Fruit fly (Drosophila melanogaster) whole organism, embryonic: Measurements from ENCODE around the gene CG17124.

Experiments used
- Atf6 ChIP-seq: fragments of 200-800 bp; sonication (Bioruptor generic); IDR thresholded peaks from 2 replicates; pipeline ENCODE4 v1.3.6; 2022; ENCODE audit warnings: missing biosample characterization, missing genetic modification characterization
- BtbVII ChIP-seq: fragments of 200-800 bp; sonication (Bioruptor generic); optimal IDR thresholded peaks from 3 replicates; lab custom pipeline; 2017; ENCODE audit warnings: missing biosample characterization, mild to moderate bottlenecking, missing genetic modification characterization
- CG10366 ChIP-seq: fragments of 200-800 bp; sonication (Bioruptor generic); IDR thresholded peaks from 2 replicates; pipeline ENCODE4 v1.3.6; 2022; ENCODE audit warnings: missing biosample characterization, missing genetic modification characterization
- CG12071 ChIP-seq: fragments of 200-800 bp; sonication (Bioruptor generic); optimal IDR thresholded peaks from 3 replicates; lab custom pipeline; 2018; ENCODE audit warnings: missing biosample characterization, mild to moderate bottlenecking, missing genetic modification characterization
- CG12659 ChIP-seq: fragments of 200-800 bp; sonication (Bioruptor generic); optimal IDR thresholded peaks from 3 replicates; lab custom pipeline; 2017; ENCODE audit warnings: mild to moderate bottlenecking, missing biosample characterization, missing genetic modification reagents, missing genetic modification characterization
- CG12744 ChIP-seq: fragments of 200-800 bp; sonication (Bioruptor generic); optimal IDR thresholded peaks from 2 replicates; lab custom pipeline; 2016; ENCODE audit warnings: missing biosample characterization, missing genetic modification characterization
- CG13894 ChIP-seq: fragments of 200-800 bp; sonication (Bioruptor generic); optimal IDR thresholded peaks from 3 replicates; lab custom pipeline; 2018; ENCODE audit warnings: missing biosample characterization, mild to moderate bottlenecking, missing genetic modification characterization, moderate library complexity
- CG14667 ChIP-seq: fragments of 200-800 bp; sonication (Bioruptor generic); IDR thresholded peaks from 2 replicates; pipeline ENCODE4 v1.3.6; 2022; ENCODE audit warnings: missing biosample characterization, missing genetic modification characterization
- CG14710 ChIP-seq: fragments of 200-800 bp; sonication (Bioruptor generic); optimal IDR thresholded peaks from 3 replicates; lab custom pipeline; 2019; ENCODE audit warnings: missing biosample characterization, mild to moderate bottlenecking, missing genetic modification characterization, moderate library complexity
- CG14860 ChIP-seq: fragments of 200-800 bp; sonication (Bioruptor generic); IDR thresholded peaks from 3 replicates; pipeline ENCODE4 v1.3.6; 2022; ENCODE audit warnings: missing biosample characterization, missing genetic modification characterization; ENCODE audit not compliant: partially characterized antibody
- CG1602 ChIP-seq: fragments of 200-800 bp; sonication (Bioruptor generic); optimal IDR thresholded peaks from 3 replicates; lab custom pipeline; 2016; ENCODE audit warnings: missing biosample characterization, missing genetic modification characterization
- CG17186 ChIP-seq: fragments of 200-800 bp; sonication (Bioruptor generic); optimal IDR thresholded peaks from 3 replicates; lab custom pipeline; 2017; ENCODE audit warnings: missing biosample characterization, missing genetic modification reagents, missing genetic modification characterization
- CG17359 ChIP-seq: fragments of 200-800 bp; sonication (Bioruptor generic); optimal IDR thresholded peaks from 3 replicates; lab custom pipeline; 2018; ENCODE audit warnings: missing biosample characterization, mild to moderate bottlenecking, missing genetic modification characterization, moderate library complexity
- CG17829 ChIP-seq: fragments of 200-800 bp; optimal IDR thresholded peaks from 2 replicates; lab custom pipeline; 2019; ENCODE audit warnings: missing biosample characterization, mild to moderate bottlenecking, missing genetic modification characterization, moderate library complexity
- CG1792 ChIP-seq: fragments of 200-800 bp; sonication (Bioruptor generic); optimal IDR thresholded peaks from 2 replicates; lab custom pipeline; 2016; ENCODE audit warnings: missing biosample characterization, missing genetic modification characterization
- CG18476 ChIP-seq: fragments of 200-800 bp; sonication (Bioruptor generic); optimal IDR thresholded peaks from 2 replicates; lab custom pipeline; 2016; ENCODE audit warnings: missing biosample characterization, mild to moderate bottlenecking, missing genetic modification characterization
- CG18764 ChIP-seq: fragments of 200-800 bp; sonication (Bioruptor generic); optimal IDR thresholded peaks from 3 replicates; lab custom pipeline; 2016; ENCODE audit warnings: missing biosample characterization, missing genetic modification characterization
- CG2129 ChIP-seq: fragments of 200-800 bp; sonication (Bioruptor generic); IDR thresholded peaks from 2 replicates; pipeline ENCODE4 v1.3.6; 2022; ENCODE audit warnings: missing biosample characterization, missing genetic modification characterization; ENCODE audit not compliant: partially characterized antibody
- CG2678 ChIP-seq: fragments of 200-800 bp; sonication (Bioruptor generic); optimal IDR thresholded peaks from 3 replicates; lab custom pipeline; 2019; ENCODE audit warnings: missing biosample characterization, mild to moderate bottlenecking, missing genetic modification characterization, moderate library complexity
- CG31365 ChIP-seq: fragments of 200-800 bp; sonication (Bioruptor generic); optimal IDR thresholded peaks from 2 replicates; lab custom pipeline; 2018; ENCODE audit warnings: missing biosample characterization, mild to moderate bottlenecking, missing genetic modification characterization
- CG3838 ChIP-seq: fragments of 200-800 bp; sonication (Bioruptor generic); optimal IDR thresholded peaks from 3 replicates; lab custom pipeline; 2016; ENCODE audit warnings: missing biosample characterization, missing genetic modification characterization
- CG4360 ChIP-seq: fragments of 200-800 bp; sonication (Bioruptor generic); IDR thresholded peaks from 2 replicates; pipeline ENCODE4 v1.3.6; 2022; ENCODE audit warnings: missing biosample characterization, missing genetic modification characterization
- CG43689 ChIP-seq: fragments of 200-800 bp; sonication (Bioruptor generic); IDR thresholded peaks from 2 replicates; pipeline ENCODE4 v1.3.6; 2022; ENCODE audit warnings: missing biosample characterization, missing genetic modification characterization
- CG4707 ChIP-seq: fragments of 200-800 bp; sonication (Bioruptor generic); optimal IDR thresholded peaks from 2 replicates; lab custom pipeline; 2018; ENCODE audit warnings: missing biosample characterization, mild to moderate bottlenecking, missing genetic modification characterization, moderate library complexity
- CG6175 ChIP-seq: fragments of 200-800 bp; sonication (Bioruptor generic); IDR thresholded peaks from 3 replicates; pipeline ENCODE4 v1.3.6; 2022; ENCODE audit warnings: missing biosample characterization, missing genetic modification characterization
- CG8944 ChIP-seq: fragments of 200-800 bp; sonication (Bioruptor generic); optimal IDR thresholded peaks from 3 replicates; lab custom pipeline; 2016; ENCODE audit warnings: missing biosample characterization, missing genetic modification characterization
- CHES-1-like ChIP-seq: fragments of 200-800 bp; sonication (Bioruptor generic); optimal IDR thresholded peaks from 2 replicates; lab custom pipeline; 2016; ENCODE audit warnings: missing biosample characterization, missing genetic modification characterization
- CkIIα-i1 ChIP-seq: fragments of 200-800 bp; sonication (Bioruptor generic); IDR thresholded peaks from 2 replicates; pipeline ENCODE4 v1.3.6; 2022; ENCODE audit warnings: missing biosample characterization, missing genetic modification characterization
- Dip3 ChIP-seq: fragments of 200-800 bp; sonication (Bioruptor generic); optimal IDR thresholded peaks from 3 replicates; lab custom pipeline; 2016; ENCODE audit warnings: missing biosample characterization, missing genetic modification characterization
- Drgx ChIP-seq: fragments of 200-800 bp; sonication (Bioruptor generic); IDR thresholded peaks from 2 replicates; pipeline ENCODE4 v1.3.6; 2022; ENCODE audit warnings: missing biosample characterization, missing genetic modification characterization
- Ets97D ChIP-seq: fragments of 200-800 bp; sonication (Bioruptor generic); optimal IDR thresholded peaks from 3 replicates; lab custom pipeline; 2016; ENCODE audit warnings: missing biosample characterization, missing genetic modification characterization
- Hsf ChIP-seq: fragments of 200-800 bp; sonication (Bioruptor generic); optimal IDR thresholded peaks from 3 replicates; lab custom pipeline; 2016; ENCODE audit warnings: missing biosample characterization, missing genetic modification characterization
- MTF-1 ChIP-seq: fragments of 200-800 bp; sonication (Bioruptor generic); optimal IDR thresholded peaks from 2 replicates; lab custom pipeline; 2018; ENCODE audit warnings: missing biosample characterization, mild to moderate bottlenecking, missing genetic modification characterization, borderline replicate concordance
- Neu2 ChIP-seq: fragments of 200-800 bp; sonication (Bioruptor generic); optimal IDR thresholded peaks from 3 replicates; lab custom pipeline; 2016; ENCODE audit warnings: missing biosample characterization, missing genetic modification characterization, borderline replicate concordance
- Oli ChIP-seq: fragments of 200-800 bp; sonication (Bioruptor generic); optimal IDR thresholded peaks from 2 replicates; lab custom pipeline; 2018; ENCODE audit warnings: missing biosample characterization, mild to moderate bottlenecking, missing genetic modification characterization, moderate library complexity
- Rx ChIP-seq: fragments of 200-800 bp; sonication (Bioruptor generic); IDR thresholded peaks from 2 replicates; pipeline ENCODE4 v1.3.6; 2022; ENCODE audit warnings: missing biosample characterization, missing genetic modification characterization
- Sox100B ChIP-seq: fragments of 200-800 bp; sonication (Bioruptor generic); optimal IDR thresholded peaks from 3 replicates; lab custom pipeline; 2018; ENCODE audit warnings: missing biosample characterization, mild to moderate bottlenecking, missing genetic modification characterization
- ab ChIP-seq: fragments of 200-800 bp; sonication (Bioruptor generic); optimal IDR thresholded peaks from 2 replicates; lab custom pipeline; 2016; ENCODE audit warnings: missing biosample characterization, missing genetic modification characterization
- abd-A ChIP-seq: fragments of 200-800 bp; sonication (Bioruptor generic); optimal IDR thresholded peaks from 3 replicates; lab custom pipeline; 2019; ENCODE audit warnings: missing biosample characterization, mild to moderate bottlenecking, missing genetic modification characterization, moderate library complexity
- bowl ChIP-seq: fragments of 200-800 bp; sonication (Bioruptor generic); IDR thresholded peaks from 2 replicates; pipeline ENCODE4 v1.3.6; 2022; ENCODE audit warnings: missing biosample characterization, missing genetic modification characterization
- danr ChIP-seq: fragments of 200-800 bp; sonication (Bioruptor generic); IDR thresholded peaks from 2 replicates; pipeline ENCODE4 v1.3.6; 2022; ENCODE audit warnings: missing biosample characterization, missing genetic modification characterization
- disco-r ChIP-seq: fragments of 200-800 bp; sonication (Bioruptor generic); optimal IDR thresholded peaks from 2 replicates; lab custom pipeline; 2016; ENCODE audit warnings: missing biosample characterization, missing genetic modification characterization
- fru ChIP-seq: fragments of >200 bp; optimal IDR thresholded peaks from 2 replicates; lab custom pipeline; 2017
- gsb ChIP-seq: fragments of 200-800 bp; sonication (Bioruptor generic); IDR thresholded peaks from 2 replicates; pipeline ENCODE4 v1.3.6; 2022; ENCODE audit warnings: missing biosample characterization, missing genetic modification characterization
- hb ChIP-seq: fragments of 200-800 bp; sonication (Bioruptor generic); IDR thresholded peaks from 3 replicates; pipeline ENCODE4 v1.3.6; 2022; ENCODE audit warnings: missing biosample characterization, missing genetic modification characterization; ENCODE audit not compliant: partially characterized antibody
- mld ChIP-seq: fragments of 200-800 bp; sonication (Bioruptor generic); IDR thresholded peaks from 3 replicates; pipeline ENCODE4 v1.3.6; 2022; ENCODE audit warnings: missing biosample characterization, missing genetic modification characterization; ENCODE audit not compliant: partially characterized antibody
- pnt ChIP-seq: fragments of 200-800 bp; sonication (Bioruptor generic); optimal IDR thresholded peaks from 3 replicates; lab custom pipeline; 2016; ENCODE audit warnings: missing biosample characterization, missing genetic modification characterization
- pros ChIP-seq: fragments of 200-800 bp; sonication (Bioruptor generic); optimal IDR thresholded peaks from 3 replicates; lab custom pipeline; 2019; ENCODE audit warnings: missing biosample characterization, mild to moderate bottlenecking, missing genetic modification characterization, moderate library complexity
- pzg ChIP-seq: fragments of 200-800 bp; sonication (Bioruptor generic); optimal IDR thresholded peaks from 3 replicates; lab custom pipeline; 2018; ENCODE audit warnings: missing biosample characterization, mild to moderate bottlenecking, missing genetic modification characterization, moderate library complexity
- so ChIP-seq: fragments of 200-800 bp; sonication (Bioruptor generic); IDR thresholded peaks from 3 replicates; pipeline ENCODE4 v1.3.6; 2022; ENCODE audit warnings: missing biosample characterization, missing genetic modification characterization
- ttk ChIP-seq: fragments of 200-800 bp; sonication (Bioruptor generic); IDR thresholded peaks from 2 replicates; pipeline ENCODE4 v2.1.2; 2022; ENCODE audit warnings: missing biosample characterization, missing genetic modification characterization

The CG17124 gene

dm6 chr2L:10732343-10732808, 23.7 kb downstream of the CG17124 start, which contains the start of the genes EMC3 and Dpy-30L1:
Gene EMC3 (minus strand): TSS chr2L:10732423.
Gene Dpy-30L1 (plus strand): TSS chr2L:10732653.
- TF ChIP-seq fru (lab: Kevin White, UChicago) (no peak), ttk (no peak), bowl (GFP tag; lab: Robert Waterston, UW) (no peak), CG8944 (GFP tag; lab: Kevin White, UChicago) (peak; percentile 29), Oli (tag; lab: Kevin White, UChicago) (peak; percentile 28), CG1602 (GFP tag; lab: Kevin White, UChicago) (peak; percentile 56), CG14860 (GFP tag; lab: Robert Waterston, UW) (peak; percentile 86), gsb (GFP tag; lab: Robert Waterston, UW) (no peak), abd-A (tag; lab: Kevin White, UChicago) (no peak), Neu2 (GFP tag; lab: Kevin White, UChicago) (no peak), Dip3 (peak; percentile 45), CG10366 (peak; percentile 30; the same call in 1 of the 2 replicates), MTF-1 (GFP tag; lab: Kevin White, UChicago) (no peak), CG13894 (tag; lab: Kevin White, UChicago) (no peak), CG17829 (tag; lab: Kevin White, UChicago) (peak; percentile 64), pnt (GFP tag; lab: Kevin White, UChicago) (no peak), ab (GFP tag; lab: Kevin White, UChicago) (no peak), Rx (no peak), disco-r (GFP tag; lab: Kevin White, UChicago) (peak; percentile 18), pros (no peak), CG4707 (no peak), CG12744 (GFP tag; lab: Kevin White, UChicago) (peak; percentile 30), pzg (peak; percentile 72), CG2129 (GFP tag; lab: Robert Waterston, UW) (peak; percentile 82), Ets97D (GFP tag; lab: Kevin White, UChicago) (peak; percentile 57), BtbVII (no peak), CG18764 (GFP tag; lab: Kevin White, UChicago) (peak; percentile 18), CG14667 (GFP tag; lab: Robert Waterston, UW) (0 out of 2 replicates have a peak, but pooled peaks have one; percentile 29), CG4360 (GFP tag; lab: Robert Waterston, UW) (no peak), CG1792 (GFP tag; lab: Kevin White, UChicago) (peak; percentile 28), CG14710 (tag; lab: Kevin White, UChicago) (peak; percentile 85), hb (peak; percentile 73; the same call in 2 of the 3 replicates), CG18476 (GFP tag; lab: Kevin White, UChicago) (no peak), Atf6 (peak; percentile 22; the same call in 1 of the 2 replicates), CG3838 (GFP tag; lab: Kevin White, UChicago) (no peak), danr (GFP tag; lab: Robert Waterston, UW) (no peak), CG31365 (tag; lab: Kevin White, UChicago) (no peak), CG12071 (GFP tag; lab: Kevin White, UChicago) (no peak), CG43689 (GFP tag; lab: Robert Waterston, UW) (no peak), Hsf (GFP tag; lab: Kevin White, UChicago) (peak; percentile 67), CG2678 (tag; lab: Kevin White, UChicago) (no peak), CkIIα-i1 (GFP tag; lab: Robert Waterston, UW) (no peak), so (GFP tag; lab: Robert Waterston, UW) (peak; percentile 48; the same call in 1 of the 3 replicates), CHES-1-like (peak; percentile 33), CG6175 (no peak), CG17186 (GFP tag; lab: Kevin White, UChicago) (peak; percentile 77), CG17359 (peak; percentile 59), mld (GFP tag; lab: Robert Waterston, UW) (0 out of 3 replicates have a peak, but pooled peaks have one; percentile 29), CG12659 (GFP tag; lab: Kevin White, UChicago) (peak; percentile 83), Drgx (GFP tag; lab: Robert Waterston, UW) (no peak; the same call in 1 of the 2 replicates), Sox100B (GFP tag; lab: Kevin White, UChicago) (no peak)
